Fruit fly (Drosophila melanogaster) whole organism, wandering third instar larva: ENCODE data around the gene CG14300.

Experiments
- Abd-B ChIP-seq: fragments of >200 bp; optimal IDR thresholded peaks from 2 replicates; lab custom pipeline; 2017; ENCODE audit warnings: missing biosample characterization, missing genetic modification characterization
- CG32264 ChIP-seq: fragments of 200-800 bp; sonication (Bioruptor generic); optimal IDR thresholded peaks from 2 replicates; lab custom pipeline; 2016; ENCODE audit warnings: missing biosample characterization, missing genetic modification characterization
- CG9705 ChIP-seq: fragments of 200-800 bp; sonication (Bioruptor generic); optimal IDR thresholded peaks from 2 replicates; lab custom pipeline; 2018; ENCODE audit warnings: missing biosample characterization, mild to moderate bottlenecking, missing genetic modification characterization
- Dfd ChIP-seq: fragments of >200 bp; optimal IDR thresholded peaks from 2 replicates; lab custom pipeline; 2017; ENCODE audit warnings: missing biosample characterization, missing genetic modification characterization
- GATAd ChIP-seq: sonication (Bioruptor generic); optimal IDR thresholded peaks from 2 replicates; lab custom pipeline; 2016; ENCODE audit warnings: missing biosample characterization, missing genetic modification characterization
- Hnf4 ChIP-seq: fragments of 200-800 bp; sonication (Bioruptor generic); optimal IDR thresholded peaks from 2 replicates; lab custom pipeline; 2016; ENCODE audit warnings: missing biosample characterization, mild to moderate bottlenecking, missing genetic modification characterization
- Hr78 ChIP-seq: fragments of >200 bp; optimal IDR thresholded peaks from 2 replicates; lab custom pipeline; 2017; ENCODE audit warnings: missing biosample characterization, missing genetic modification characterization
- Jra ChIP-seq: sonication (Bioruptor generic); optimal IDR thresholded peaks from 2 replicates; lab custom pipeline; 2016; ENCODE audit warnings: missing biosample characterization, missing genetic modification characterization
- Mio ChIP-seq: sonication (Bioruptor generic); optimal IDR thresholded peaks from 2 replicates; lab custom pipeline; 2016; ENCODE audit warnings: missing biosample characterization, missing genetic modification characterization
- Myc ChIP-seq: fragments of >200 bp; optimal IDR thresholded peaks from 2 replicates; lab custom pipeline; 2017
- N ChIP-seq: fragments of >200 bp; optimal IDR thresholded peaks from 2 replicates; lab custom pipeline; 2018; ENCODE audit warnings: missing biosample characterization, missing external identifiers, missing genetic modification characterization
- OdsH ChIP-seq: fragments of 200-800 bp; sonication (Bioruptor generic); optimal IDR thresholded peaks from 2 replicates; lab custom pipeline; 2016; ENCODE audit warnings: missing biosample characterization, mild to moderate bottlenecking, missing genetic modification characterization
- Sp1 ChIP-seq: fragments of 200-800 bp; sonication (Bioruptor generic); optimal IDR thresholded peaks from 3 replicates; lab custom pipeline; 2019; ENCODE audit warnings: missing biosample characterization, mild to moderate bottlenecking, missing genetic modification characterization, moderate library complexity
- br ChIP-seq: fragments of 200-800 bp; sonication (Bioruptor generic); optimal IDR thresholded peaks from 2 replicates; lab custom pipeline; 2016; ENCODE audit warnings: missing biosample characterization, missing genetic modification characterization
- brk ChIP-seq: fragments of 200-800 bp; sonication (Bioruptor generic); optimal IDR thresholded peaks from 2 replicates; lab custom pipeline; 2016; ENCODE audit warnings: missing biosample characterization, mild to moderate bottlenecking, missing genetic modification characterization
- dl ChIP-seq, 2 experiments: fragments of 175-275, 200-275 bp in 1 of 2; fragments of 200-275 bp in 1 of 2; sonication (Bioruptor generic); optimal IDR thresholded peaks; lab custom pipeline; 2018; ENCODE audit warnings: mild to moderate bottlenecking in 2 of 2, missing biosample characterization in 2 of 2, missing genetic modification characterization in 2 of 2, moderate library complexity in 2 of 2; ENCODE audit not compliant: partially characterized antibody in 2 of 2, insufficient read depth in 1 of 2
- dsf ChIP-seq: sonication (Bioruptor generic); optimal IDR thresholded peaks from 2 replicates; lab custom pipeline; 2016; ENCODE audit warnings: missing biosample characterization, missing genetic modification characterization, borderline replicate concordance
- foxo ChIP-seq, 2 experiments: fragments of 200-800 bp; sonication (Bioruptor generic); optimal IDR thresholded peaks; 2 replicates in 1 of 2; 3 replicates in 1 of 2; lab custom pipeline; 2016 to 2017; ENCODE audit warnings: missing biosample characterization in 2 of 2, missing genetic modification characterization in 2 of 2
- h ChIP-seq: fragments of 200-800 bp; sonication (Bioruptor generic); optimal IDR thresholded peaks from 3 replicates; lab custom pipeline; 2016; ENCODE audit warnings: missing biosample characterization, mild to moderate bottlenecking, missing genetic modification characterization
- pan ChIP-seq: fragments of >200 bp; optimal IDR thresholded peaks from 2 replicates; lab custom pipeline; 2017
- psq ChIP-seq: fragments of 200-800 bp; sonication (Bioruptor generic); optimal IDR thresholded peaks from 3 replicates; lab custom pipeline; 2017; ENCODE audit warnings: missing biosample characterization, mild to moderate bottlenecking, missing genetic modification characterization, moderate library complexity
- rgr ChIP-seq: fragments of 200-800 bp; sonication (Bioruptor generic); optimal IDR thresholded peaks from 3 replicates; lab custom pipeline; 2016; ENCODE audit warnings: missing biosample characterization, mild to moderate bottlenecking, missing genetic modification characterization
- sage ChIP-seq: fragments of 200-800 bp; sonication (Bioruptor generic); optimal IDR thresholded peaks from 2 replicates; lab custom pipeline; 2016; ENCODE audit warnings: missing biosample characterization, mild to moderate bottlenecking, missing genetic modification characterization
- sv ChIP-seq: fragments of 200-800 bp; sonication (Bioruptor generic); optimal IDR thresholded peaks from 3 replicates; lab custom pipeline; 2016; ENCODE audit warnings: missing biosample characterization, missing genetic modification characterization
- tai ChIP-seq: sonication (Bioruptor generic); optimal IDR thresholded peaks from 2 replicates; lab custom pipeline; 2016; ENCODE audit warnings: missing biosample characterization, missing genetic modification characterization
- usp ChIP-seq: fragments of >200 bp; optimal IDR thresholded peaks from 2 replicates; lab custom pipeline; 2017; ENCODE audit warnings: missing biosample characterization, missing genetic modification characterization
- woc ChIP-seq: sonication (Bioruptor generic); optimal IDR thresholded peaks from 2 replicates; lab custom pipeline; 2016; ENCODE audit warnings: missing biosample characterization, mild to moderate bottlenecking, missing genetic modification characterization

CG14300 gene

dm6 chr3R:18738086-18738485, 44.6 kb upstream of the CG14300 start:
- TF ChIP-seq Myc (lab: Kevin White, UChicago) (no peak), CG32264 (GFP tag; lab: Kevin White, UChicago) (no peak), Jra (GFP tag; lab: Kevin White, UChicago) (no peak), foxo (GFP tag; optimal IDR thresholded peaks at IDR 0.05; lab: Kevin White, UChicago) (no peak), N (GFP tag; lab: Kevin White, UChicago) (no peak), psq (GFP tag; lab: Kevin White, UChicago) (no peak), sage (GFP tag; lab: Kevin White, UChicago) (no peak), dsf (GFP tag; lab: Kevin White, UChicago) (no peak), Mio (GFP tag; lab: Kevin White, UChicago) (no peak), Hnf4 (GFP tag; lab: Kevin White, UChicago) (no peak)
- TF ChIP-seq, all 38 proteins: peak for 0

DNA sequence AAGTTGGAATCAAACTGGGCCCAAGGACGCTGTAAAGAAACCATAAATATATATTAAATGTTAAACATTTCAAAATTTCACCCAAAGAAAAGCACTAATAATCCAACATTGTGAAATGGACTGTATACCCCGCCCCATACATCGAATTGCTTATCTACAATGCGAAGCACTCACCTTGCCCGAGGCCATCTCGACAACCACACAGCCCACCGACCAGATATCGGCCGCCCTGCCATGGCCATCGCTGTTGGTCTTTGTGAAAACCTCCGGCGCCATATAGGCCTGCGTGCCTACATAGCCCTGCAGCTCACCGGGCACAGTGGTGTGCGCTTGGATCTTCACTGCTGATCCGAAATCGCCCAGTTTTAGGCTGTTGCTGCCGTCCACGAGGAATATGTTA, 40.1 kb upstream of the CG14300 start:
- no peak for TF ChIP-seq Hr78 (GFP tag; lab: Kevin White, UChicago)
- TF ChIP-seq Hnf4 (GFP tag; lab: Kevin White, UChicago), result no peak
- no peak for TF ChIP-seq sage (GFP tag; lab: Kevin White, UChicago)
- TF ChIP-seq Jra (GFP tag; lab: Kevin White, UChicago), result no peak
- TF ChIP-seq woc (GFP tag; lab: Kevin White, UChicago), result no peak
- TF ChIP-seq br (GFP tag; lab: Kevin White, UChicago), result no peak
- no peak for TF ChIP-seq brk (GFP tag; lab: Kevin White, UChicago)
- no peak for TF ChIP-seq Myc (lab: Kevin White, UChicago)
- TF ChIP-seq CG9705 (GFP tag; lab: Kevin White, UChicago), result no peak
- no peak for TF ChIP-seq foxo (GFP tag; optimal IDR thresholded peaks at IDR 0.05; lab: Kevin White, UChicago)
- TF ChIP-seq Mio (GFP tag; lab: Kevin White, UChicago), result no peak
- no peak for TF ChIP-seq sv (GFP tag; lab: Kevin White, UChicago)
- no peak for TF ChIP-seq h
- TF ChIP-seq Dfd (GFP tag; lab: Kevin White, UChicago), result no peak
- TF ChIP-seq Sp1 (GFP tag; lab: Kevin White, UChicago), result no peak
- no peak for TF ChIP-seq GATAd (GFP tag; lab: Kevin White, UChicago)
- no peak for TF ChIP-seq usp (GFP tag; lab: Kevin White, UChicago)
- no peak for TF ChIP-seq N (GFP tag; lab: Kevin White, UChicago)
- TF ChIP-seq CG32264 (GFP tag; lab: Kevin White, UChicago), result no peak

DNA sequence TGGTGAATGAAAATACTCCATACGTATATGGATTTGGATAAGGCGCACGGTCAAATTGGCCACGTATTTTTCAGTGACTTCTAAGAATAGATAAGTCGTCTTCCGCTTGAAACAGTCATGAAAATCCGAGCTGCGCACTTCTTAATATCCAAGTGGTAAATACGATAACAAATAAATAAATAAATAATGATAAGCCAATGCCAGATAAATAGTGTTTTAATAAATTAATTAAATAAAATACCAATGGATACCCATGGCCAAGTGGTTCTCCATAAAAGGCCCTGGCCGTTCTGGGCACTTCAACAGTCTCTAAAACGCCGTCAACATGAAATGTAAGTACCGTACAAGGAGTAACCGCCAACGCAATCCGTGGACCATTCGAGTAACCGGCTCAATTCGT, 38.9 kb upstream of the CG14300 start, which contains the start of gene CG14302:
TSS of gene CG14302 (plus strand) at position 301 of the 400 bp plus-strand sequence.
- TF ChIP-seq pan (lab: Kevin White, UChicago), result no peak
- TF ChIP-seq, all 38 proteins: peak for 0

DNA sequence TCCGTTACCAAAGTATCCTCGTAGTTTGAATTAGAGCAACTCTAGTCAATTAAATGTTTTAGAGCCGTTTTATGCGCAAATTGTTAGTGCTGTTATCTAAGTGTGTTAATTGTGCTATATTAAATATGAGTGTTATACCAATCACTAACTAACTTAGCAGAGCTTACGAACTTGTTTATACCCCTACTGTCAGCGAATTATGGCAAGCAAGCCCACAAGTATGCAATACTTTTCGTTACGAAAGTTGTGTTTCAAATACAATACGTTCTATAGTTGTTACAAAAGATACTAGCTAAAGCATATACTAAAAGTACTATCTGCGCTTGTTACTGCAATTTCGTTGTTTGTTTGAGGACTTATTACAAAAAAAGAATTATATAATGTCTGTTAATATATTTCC, 37.7 kb upstream of the CG14300 start:
- no peak for TF ChIP-seq Mio (GFP tag; lab: Kevin White, UChicago)
- peak; percentile 16 for TF ChIP-seq Myc (lab: Kevin White, UChicago)

DNA sequence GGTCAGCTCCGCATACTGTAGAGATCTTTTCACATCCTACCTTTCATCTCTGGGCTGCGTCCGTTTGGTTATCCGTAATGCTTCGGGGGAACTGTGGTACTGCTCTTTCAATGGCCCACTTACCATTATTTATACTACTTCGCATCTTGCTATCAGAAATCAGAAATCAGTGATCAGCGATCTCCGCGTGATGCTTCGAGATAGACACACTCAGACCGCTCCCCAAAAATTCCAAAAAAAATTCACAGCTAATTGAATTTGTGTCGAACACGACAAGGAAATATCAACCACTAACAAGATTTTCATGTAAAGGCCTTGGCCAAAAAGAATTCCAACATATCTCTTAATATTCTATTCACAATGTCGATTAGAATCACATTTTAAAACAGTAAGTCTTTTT, 34.9 kb upstream of the CG14300 start, which contains the start of gene CG7715:
TSS of gene CG7715 (minus strand) at position 101 of the 400 bp plus-strand sequence.
- TF ChIP-seq pan (lab: Kevin White, UChicago) (no peak), N (GFP tag; lab: Kevin White, UChicago) (no peak), h (no peak), sage (GFP tag; lab: Kevin White, UChicago) (no peak), OdsH (GFP tag; lab: Kevin White, UChicago) (no peak), Hnf4 (GFP tag; lab: Kevin White, UChicago) (no peak), tai (GFP tag; lab: Kevin White, UChicago) (no peak)

dm6 chr3R:18726334-18726733, 32.8 kb upstream of the CG14300 start, which contains the start of gene CG7714:
TSS of gene CG7714 (minus strand) at chr3R:18726434.
- TF ChIP-seq Abd-B (GFP tag; lab: Kevin White, UChicago), result no peak
- TF ChIP-seq rgr (GFP tag; lab: Kevin White, UChicago), result no peak
- no peak for TF ChIP-seq dl (GFP tag; optimal IDR thresholded peaks at IDR 0.05; lab: Kevin White, UChicago; ENCODE audit: insufficient read depth in 1 of 2, partially characterized antibody in 2 of 2)
- TF ChIP-seq tai (GFP tag; lab: Kevin White, UChicago), result no peak
